Fruit fly (Drosophila melanogaster) whole organism, wandering third instar larva: ENCODE results near the gene Taf6.

Experiments
- Abd-B ChIP-seq: fragments of >200 bp; optimal IDR thresholded peaks from 2 replicates; lab custom pipeline; 2017; ENCODE audit warnings: missing biosample characterization, missing genetic modification characterization
- CG32264 ChIP-seq: fragments of 200-800 bp; sonication (Bioruptor generic); optimal IDR thresholded peaks from 2 replicates; lab custom pipeline; 2016; ENCODE audit warnings: missing biosample characterization, missing genetic modification characterization
- CG9705 ChIP-seq: fragments of 200-800 bp; sonication (Bioruptor generic); optimal IDR thresholded peaks from 2 replicates; lab custom pipeline; 2018; ENCODE audit warnings: missing biosample characterization, mild to moderate bottlenecking, missing genetic modification characterization
- CrebA ChIP-seq: fragments of 200-800 bp; sonication (Bioruptor generic); optimal IDR thresholded peaks from 2 replicates; lab custom pipeline; 2016; ENCODE audit warnings: missing biosample characterization, mild to moderate bottlenecking, missing genetic modification characterization, borderline replicate concordance
- Dfd ChIP-seq: fragments of >200 bp; optimal IDR thresholded peaks from 2 replicates; lab custom pipeline; 2017; ENCODE audit warnings: missing biosample characterization, missing genetic modification characterization
- Dif ChIP-seq: fragments of 200-275, 200-300 bp; sonication (Bioruptor generic); optimal IDR thresholded peaks from 2 replicates; lab custom pipeline; 2018; ENCODE audit warnings: missing biosample characterization, missing genetic modification characterization; ENCODE audit not compliant: partially characterized antibody
- GATAd ChIP-seq: sonication (Bioruptor generic); optimal IDR thresholded peaks from 2 replicates; lab custom pipeline; 2016; ENCODE audit warnings: missing biosample characterization, missing genetic modification characterization
- HLH106 ChIP-seq: fragments of 200-800 bp; optimal IDR thresholded peaks from 3 replicates; lab custom pipeline; 2019; ENCODE audit warnings: missing biosample characterization, mild to moderate bottlenecking, missing genetic modification characterization, moderate library complexity
- Hnf4 ChIP-seq: fragments of 200-800 bp; sonication (Bioruptor generic); optimal IDR thresholded peaks from 2 replicates; lab custom pipeline; 2016; ENCODE audit warnings: missing biosample characterization, mild to moderate bottlenecking, missing genetic modification characterization
- Hr78 ChIP-seq: fragments of >200 bp; optimal IDR thresholded peaks from 2 replicates; lab custom pipeline; 2017; ENCODE audit warnings: missing biosample characterization, missing genetic modification characterization
- Hr83 ChIP-seq: fragments of 200-300 bp; sonication (Bioruptor generic); optimal IDR thresholded peaks from 2 replicates; lab custom pipeline; 2016; ENCODE audit warnings: missing biosample characterization, mild to moderate bottlenecking, missing genetic modification characterization, moderate library complexity; ENCODE audit not compliant: poor library complexity, severe bottlenecking
- Jra ChIP-seq: sonication (Bioruptor generic); optimal IDR thresholded peaks from 2 replicates; lab custom pipeline; 2016; ENCODE audit warnings: missing biosample characterization, missing genetic modification characterization
- Mio ChIP-seq: sonication (Bioruptor generic); optimal IDR thresholded peaks from 2 replicates; lab custom pipeline; 2016; ENCODE audit warnings: missing biosample characterization, missing genetic modification characterization
- Myc ChIP-seq: fragments of >200 bp; optimal IDR thresholded peaks from 2 replicates; lab custom pipeline; 2017
- N ChIP-seq: fragments of >200 bp; optimal IDR thresholded peaks from 2 replicates; lab custom pipeline; 2018; ENCODE audit warnings: missing biosample characterization, missing external identifiers, missing genetic modification characterization
- OdsH ChIP-seq: fragments of 200-800 bp; sonication (Bioruptor generic); optimal IDR thresholded peaks from 2 replicates; lab custom pipeline; 2016; ENCODE audit warnings: missing biosample characterization, mild to moderate bottlenecking, missing genetic modification characterization
- Rel ChIP-seq, 2 experiments: fragments of 200-800 bp; sonication (Bioruptor generic) in 1 of 2; optimal IDR thresholded peaks; 2 replicates in 1 of 2; 3 replicates in 1 of 2; lab custom pipeline; 2016 to 2019; ENCODE audit warnings: mild to moderate bottlenecking in 2 of 2, missing biosample characterization in 2 of 2, missing genetic modification characterization in 2 of 2, moderate library complexity in 1 of 2
- Sp1 ChIP-seq: fragments of 200-800 bp; sonication (Bioruptor generic); optimal IDR thresholded peaks from 3 replicates; lab custom pipeline; 2019; ENCODE audit warnings: missing biosample characterization, mild to moderate bottlenecking, missing genetic modification characterization, moderate library complexity
- Vsx2 ChIP-seq: fragments of 200-300, 225-300 bp; sonication (Bioruptor generic); optimal IDR thresholded peaks from 2 replicates; lab custom pipeline; 2018; ENCODE audit warnings: missing biosample characterization, missing genetic modification characterization; ENCODE audit not compliant: partially characterized antibody
- br ChIP-seq: fragments of 200-800 bp; sonication (Bioruptor generic); optimal IDR thresholded peaks from 2 replicates; lab custom pipeline; 2016; ENCODE audit warnings: missing biosample characterization, missing genetic modification characterization
- brk ChIP-seq: fragments of 200-800 bp; sonication (Bioruptor generic); optimal IDR thresholded peaks from 2 replicates; lab custom pipeline; 2016; ENCODE audit warnings: missing biosample characterization, mild to moderate bottlenecking, missing genetic modification characterization
- dl ChIP-seq, 2 experiments: fragments of 175-275, 200-275 bp in 1 of 2; fragments of 200-275 bp in 1 of 2; sonication (Bioruptor generic); optimal IDR thresholded peaks; lab custom pipeline; 2018; ENCODE audit warnings: mild to moderate bottlenecking in 2 of 2, missing biosample characterization in 2 of 2, missing genetic modification characterization in 2 of 2, moderate library complexity in 2 of 2; ENCODE audit not compliant: partially characterized antibody in 2 of 2, insufficient read depth in 1 of 2
- dmrt93B ChIP-seq: fragments of 200-800 bp; sonication (Bioruptor generic); optimal IDR thresholded peaks from 2 replicates; lab custom pipeline; 2018; ENCODE audit warnings: missing biosample characterization, mild to moderate bottlenecking, missing genetic modification characterization
- dsf ChIP-seq: sonication (Bioruptor generic); optimal IDR thresholded peaks from 2 replicates; lab custom pipeline; 2016; ENCODE audit warnings: missing biosample characterization, missing genetic modification characterization, borderline replicate concordance
- ey ChIP-seq: fragments of 200-800 bp; sonication (Bioruptor generic); optimal IDR thresholded peaks from 2 replicates; lab custom pipeline; 2016; ENCODE audit warnings: missing biosample characterization, missing genetic modification characterization
- foxo ChIP-seq, 2 experiments: fragments of 200-800 bp; sonication (Bioruptor generic); optimal IDR thresholded peaks; 2 replicates in 1 of 2; 3 replicates in 1 of 2; lab custom pipeline; 2016 to 2017; ENCODE audit warnings: missing biosample characterization in 2 of 2, missing genetic modification characterization in 2 of 2
- fru ChIP-seq: fragments of 200-800 bp; sonication (Bioruptor generic); optimal IDR thresholded peaks from 3 replicates; lab custom pipeline; 2016; ENCODE audit warnings: missing biosample characterization, mild to moderate bottlenecking, missing genetic modification characterization
- h ChIP-seq: fragments of 200-800 bp; sonication (Bioruptor generic); optimal IDR thresholded peaks from 3 replicates; lab custom pipeline; 2016; ENCODE audit warnings: missing biosample characterization, mild to moderate bottlenecking, missing genetic modification characterization
- jim ChIP-seq: fragments of 175-275, 200-325 bp; sonication (Bioruptor generic); optimal IDR thresholded peaks from 2 replicates; lab custom pipeline; 2016; ENCODE audit warnings: missing biosample characterization, mild to moderate bottlenecking, missing genetic modification characterization
- lola ChIP-seq: fragments of >200 bp; optimal IDR thresholded peaks from 2 replicates; lab custom pipeline; 2017; ENCODE audit warnings: missing biosample characterization, missing genetic modification characterization
- pan ChIP-seq: fragments of >200 bp; optimal IDR thresholded peaks from 2 replicates; lab custom pipeline; 2017
- psq ChIP-seq: fragments of 200-800 bp; sonication (Bioruptor generic); optimal IDR thresholded peaks from 3 replicates; lab custom pipeline; 2017; ENCODE audit warnings: missing biosample characterization, mild to moderate bottlenecking, missing genetic modification characterization, moderate library complexity
- rgr ChIP-seq: fragments of 200-800 bp; sonication (Bioruptor generic); optimal IDR thresholded peaks from 3 replicates; lab custom pipeline; 2016; ENCODE audit warnings: missing biosample characterization, mild to moderate bottlenecking, missing genetic modification characterization
- sage ChIP-seq: fragments of 200-800 bp; sonication (Bioruptor generic); optimal IDR thresholded peaks from 2 replicates; lab custom pipeline; 2016; ENCODE audit warnings: missing biosample characterization, mild to moderate bottlenecking, missing genetic modification characterization
- sv ChIP-seq: fragments of 200-800 bp; sonication (Bioruptor generic); optimal IDR thresholded peaks from 3 replicates; lab custom pipeline; 2016; ENCODE audit warnings: missing biosample characterization, missing genetic modification characterization
- tai ChIP-seq: sonication (Bioruptor generic); optimal IDR thresholded peaks from 2 replicates; lab custom pipeline; 2016; ENCODE audit warnings: missing biosample characterization, missing genetic modification characterization
- usp ChIP-seq: fragments of >200 bp; optimal IDR thresholded peaks from 2 replicates; lab custom pipeline; 2017; ENCODE audit warnings: missing biosample characterization, missing genetic modification characterization
- woc ChIP-seq: sonication (Bioruptor generic); optimal IDR thresholded peaks from 2 replicates; lab custom pipeline; 2016; ENCODE audit warnings: missing biosample characterization, mild to moderate bottlenecking, missing genetic modification characterization

The Taf6 gene

DNA sequence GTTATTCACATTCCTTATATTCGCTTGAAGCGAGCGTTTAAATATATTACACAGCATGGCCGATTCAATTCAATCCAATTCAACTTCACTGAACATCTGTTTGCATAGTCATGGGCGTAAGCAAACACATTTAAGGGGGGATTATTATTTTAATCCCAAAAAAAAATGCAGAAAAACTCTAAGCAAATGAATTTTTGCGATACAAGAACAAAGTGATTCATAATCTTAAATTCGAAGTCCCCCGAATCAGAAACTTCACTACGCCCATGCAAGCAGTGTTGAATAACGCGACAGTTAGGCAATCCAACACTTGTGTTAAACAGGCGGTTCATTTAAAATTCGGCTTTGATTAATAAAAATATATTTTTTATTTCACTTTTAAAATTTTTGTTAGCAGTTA is 8.5 kb upstream of the Taf6 start, which contains the start of gene CG14100:
CG14100 (minus strand) TSS at position 103 of the 400 bp plus-strand sequence.
- TF ChIP-seq fru (GFP tag; lab: Kevin White, UChicago) (peak; percentile 100), Dif (no peak), Sp1 (GFP tag; lab: Kevin White, UChicago) (peak; percentile 100), N (GFP tag; lab: Kevin White, UChicago) (no peak), sv (GFP tag; lab: Kevin White, UChicago) (peak; percentile 100), Hr78 (GFP tag; lab: Kevin White, UChicago) (no peak), foxo (GFP tag; optimal IDR thresholded peaks at IDR 0.05; lab: Kevin White, UChicago) (peak; percentile 100), Rel (GFP tag; optimal IDR thresholded peaks at IDR 0.05; lab: Kevin White, UChicago) (peak; percentile 99), Rel (tag; optimal IDR thresholded peaks at IDR 0.05; lab: Kevin White, UChicago) (peak; percentile 98), Hr83 (peak; percentile 100), Abd-B (GFP tag; lab: Kevin White, UChicago) (no peak), rgr (GFP tag; lab: Kevin White, UChicago) (peak; percentile 100), dsf (GFP tag; lab: Kevin White, UChicago) (peak; percentile 99), CG32264 (GFP tag; lab: Kevin White, UChicago) (peak; percentile 100), CG9705 (GFP tag; lab: Kevin White, UChicago) (peak; percentile 100), OdsH (peak; percentile 100), h (GFP tag; lab: Kevin White, UChicago) (peak; percentile 100), HLH106 (tag; lab: Kevin White, UChicago) (peak; percentile 100), pan (lab: Kevin White, UChicago) (no peak), usp (GFP tag; lab: Kevin White, UChicago) (no peak), ey (peak; percentile 100), dl (GFP tag; optimal IDR thresholded peaks at IDR 0.05; lab: Kevin White, UChicago; ENCODE audit: insufficient read depth in 1 of 2, partially characterized antibody in 2 of 2) (no peak), GATAd (GFP tag; lab: Kevin White, UChicago) (peak; percentile 100), jim (GFP tag; lab: Kevin White, UChicago) (peak; percentile 100), woc (GFP tag; lab: Kevin White, UChicago) (peak; percentile 100), psq (peak; percentile 100), Hnf4 (peak; percentile 100), sage (GFP tag; lab: Kevin White, UChicago) (peak; percentile 100), br (GFP tag; lab: Kevin White, UChicago) (peak; percentile 100), lola (no peak), Mio (GFP tag; lab: Kevin White, UChicago) (peak; percentile 98), dmrt93B (GFP tag; lab: Kevin White, UChicago) (peak; percentile 100), brk (GFP tag; lab: Kevin White, UChicago) (peak; percentile 99), tai (GFP tag; lab: Kevin White, UChicago) (no peak), Dfd (peak; percentile 99), Vsx2 (GFP tag; lab: Kevin White, UChicago) (no peak), Myc (lab: Kevin White, UChicago) (no peak), CrebA (GFP tag; lab: Kevin White, UChicago) (no peak), Jra (GFP tag; lab: Kevin White, UChicago) (peak; percentile 100)

DNA sequence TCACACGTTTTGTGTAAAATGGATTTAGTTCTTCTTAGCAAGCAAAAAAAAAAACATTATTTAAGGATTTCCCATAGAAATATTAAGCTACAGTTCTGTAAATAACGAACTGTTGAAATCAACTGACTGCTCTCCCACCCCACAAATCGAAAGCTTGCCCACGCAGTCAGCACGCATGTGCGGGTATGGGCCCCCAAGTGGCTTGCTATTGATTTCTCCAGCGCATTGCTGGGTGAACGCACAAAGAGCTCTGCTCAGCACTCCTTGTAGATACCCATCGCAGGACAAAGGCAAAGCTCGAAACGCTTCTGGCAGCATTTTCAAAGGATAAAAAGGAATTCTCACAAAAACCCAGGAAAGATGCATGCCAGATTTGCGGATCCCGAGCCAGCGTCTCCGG is 2.5 kb downstream of the Taf6 start, which contains the start of gene CG9368:
CG9368 (plus strand) TSS at position 221 of the 400 bp plus-strand sequence.
- TF ChIP-seq CG32264 (GFP tag; lab: Kevin White, UChicago) (no peak), jim (GFP tag; lab: Kevin White, UChicago) (no peak), pan (lab: Kevin White, UChicago) (no peak), dl (GFP tag; optimal IDR thresholded peaks at IDR 0.05; lab: Kevin White, UChicago; ENCODE audit: insufficient read depth in 1 of 2, partially characterized antibody in 2 of 2) (no peak), Rel (GFP tag; optimal IDR thresholded peaks at IDR 0.05; lab: Kevin White, UChicago) (no peak), Rel (tag; optimal IDR thresholded peaks at IDR 0.05; lab: Kevin White, UChicago) (no peak), Hr83 (no peak), fru (GFP tag; lab: Kevin White, UChicago) (no peak), tai (GFP tag; lab: Kevin White, UChicago) (no peak), Abd-B (GFP tag; lab: Kevin White, UChicago) (no peak), br (GFP tag; lab: Kevin White, UChicago) (no peak), psq (no peak), Mio (GFP tag; lab: Kevin White, UChicago) (no peak), Jra (GFP tag; lab: Kevin White, UChicago) (no peak), Sp1 (GFP tag; lab: Kevin White, UChicago) (no peak), usp (GFP tag; lab: Kevin White, UChicago) (no peak), woc (GFP tag; lab: Kevin White, UChicago) (no peak), dsf (GFP tag; lab: Kevin White, UChicago) (no peak), N (GFP tag; lab: Kevin White, UChicago) (no peak)
